Worm (Caenorhabditis elegans): ENCODE results near the gene F54F2.7.

The F54F2.7 gene

DNA sequence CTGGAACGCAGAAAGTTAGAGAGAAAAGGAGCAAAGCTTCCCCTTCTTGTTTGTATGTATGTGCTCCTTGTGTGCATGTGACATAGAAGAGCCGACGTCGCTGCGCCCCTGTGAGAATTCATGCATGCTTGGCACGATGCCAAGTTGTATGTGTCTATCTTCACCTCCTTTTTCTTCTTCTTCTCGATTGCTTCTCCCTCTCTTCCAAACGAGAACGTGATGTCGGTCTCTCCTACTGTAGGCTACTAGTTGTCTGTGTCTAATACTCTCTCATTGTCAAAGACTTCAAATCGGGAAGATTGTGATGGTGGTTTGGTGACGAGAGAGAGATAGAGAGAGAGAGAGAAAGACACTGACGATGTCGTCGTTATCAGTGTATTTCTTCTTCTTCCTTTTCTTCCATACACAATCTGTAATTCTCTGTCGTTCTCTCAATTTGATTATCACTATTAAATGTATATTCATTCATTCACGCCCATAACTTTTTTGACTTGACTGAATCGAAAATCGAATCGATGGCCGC is 9.9 kb downstream of the F54F2.7 start (continued):
- TF ChIP-seq unc-55 (GFP tag; optimal IDR thresholded peaks at IDR 0.05) (peak; percentile 60), sox-4 (tag; optimal IDR thresholded peaks at IDR 0.05) (no peak), eyg-1 (tag; optimal IDR thresholded peaks at IDR 0.05) (no peak), pax-1 (tag; optimal IDR thresholded peaks at IDR 0.05) (no peak), hlh-8 (tag; optimal IDR thresholded peaks at IDR 0.05) (no peak), nhr-11 (tag; optimal IDR thresholded peaks at IDR 0.05) (no peak), F13H6.1 (tag; optimal IDR thresholded peaks at IDR 0.05) (no peak), pqm-1 (tag; optimal IDR thresholded peaks at IDR 0.05) (no peak), tbx-2 (tag; optimal IDR thresholded peaks at IDR 0.05) (peak; percentile 23), ama-1 (optimal IDR thresholded peaks at IDR 0.05) (no peak), elt-4 (tag; optimal IDR thresholded peaks at IDR 0.05) (no peak), madf-2 (tag; optimal IDR thresholded peaks at IDR 0.05) (no peak), hlh-30 (tag; optimal IDR thresholded peaks at IDR 0.05; ENCODE audit: insufficient read depth) (peak; percentile 19), ceh-19 (GFP tag; optimal IDR thresholded peaks at IDR 0.05) (no peak), hlh-13 (GFP tag; optimal IDR thresholded peaks at IDR 0.05) (no peak), rnt-1 (tag; optimal IDR thresholded peaks at IDR 0.05) (no peak), unc-86 (tag; optimal IDR thresholded peaks at IDR 0.05) (no peak)

DNA sequence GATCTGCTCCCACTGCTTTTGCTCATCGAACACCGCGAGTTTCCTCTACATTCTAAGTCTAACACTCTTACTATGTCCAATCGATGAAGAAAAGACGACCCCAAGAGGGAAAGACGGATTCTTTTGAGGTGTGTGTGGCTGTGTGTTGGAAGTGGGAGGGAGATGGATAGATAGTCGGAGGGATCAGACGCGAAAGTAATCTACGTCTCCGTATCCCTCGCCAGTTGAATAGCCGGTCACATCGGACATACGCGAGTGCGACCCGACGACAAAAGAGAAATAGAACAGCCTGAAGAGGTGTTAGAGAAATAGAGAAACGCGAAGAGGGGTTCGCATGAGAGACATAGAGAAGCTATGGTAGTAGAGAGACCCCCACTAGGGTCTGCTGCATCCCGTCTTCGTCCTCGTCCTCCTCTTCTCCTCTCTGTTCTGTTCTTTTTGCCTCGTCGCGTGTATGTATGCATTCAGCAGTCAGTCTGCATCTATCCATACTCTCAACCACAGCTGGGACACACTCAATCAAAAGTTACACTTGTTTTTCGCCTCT is 11.5 kb downstream of the F54F2.7 start:
- TF ChIP-seq tbx-2 (tag; optimal IDR thresholded peaks at IDR 0.05) = peak; percentile 95
- TF ChIP-seq ceh-14 (tag; optimal IDR thresholded peaks at IDR 0.05) = peak; percentile 75
- TF ChIP-seq ceh-18 (tag; optimal IDR thresholded peaks at IDR 0.05) = peak; percentile 90
- TF ChIP-seq pqm-1 (tag; optimal IDR thresholded peaks at IDR 0.05) = no peak
- TF ChIP-seq unc-86 (tag; optimal IDR thresholded peaks at IDR 0.05) = no peak
- TF ChIP-seq ets-4 (tag; optimal IDR thresholded peaks at IDR 0.05) = peak; percentile 25
- peak; percentile 3 for TF ChIP-seq lim-6 (tag; optimal IDR thresholded peaks at IDR 0.05)
- peak; percentile 80 for TF ChIP-seq hlh-30 (tag; optimal IDR thresholded peaks at IDR 0.05; ENCODE audit: insufficient read depth)
- TF ChIP-seq K09A11.1 (tag; optimal IDR thresholded peaks at IDR 0.05; ENCODE audit: insufficient read depth) = peak; percentile 33
- no peak for TF ChIP-seq unc-3 (GFP tag; conservative IDR thresholded peaks at IDR 0.05)
- peak; percentile 17 for TF ChIP-seq unc-3 (tag; optimal IDR thresholded peaks at IDR 0.05)
- peak; percentile 73 for TF ChIP-seq syd-9 (tag; optimal IDR thresholded peaks at IDR 0.05)
- peak; percentile 83 for TF ChIP-seq F13H6.1 (tag; optimal IDR thresholded peaks at IDR 0.05)
- peak; percentile 10 for TF ChIP-seq sdc-2 (tag; optimal IDR thresholded peaks at IDR 0.05)
- TF ChIP-seq ceh-34 (tag; optimal IDR thresholded peaks at IDR 0.05) = peak; percentile 93
- TF ChIP-seq unc-42 (tag; optimal IDR thresholded peaks at IDR 0.05) = peak; percentile 69
- TF ChIP-seq hlh-6 (tag; optimal IDR thresholded peaks at IDR 0.05) = peak; percentile 28
- TF ChIP-seq ceh-19 (GFP tag; optimal IDR thresholded peaks at IDR 0.05) = no peak
- peak; percentile 92 for TF ChIP-seq ceh-31 (tag; optimal IDR thresholded peaks at IDR 0.05)
- peak; percentile 6 for TF ChIP-seq dmd-4 (tag; optimal IDR thresholded peaks at IDR 0.05; ENCODE audit: borderline replicate concordance)
- TF ChIP-seq madf-2 (tag; optimal IDR thresholded peaks at IDR 0.05) = peak; percentile 9
- peak; percentile 96 for TF ChIP-seq nfya-1 (tag; optimal IDR thresholded peaks at IDR 0.05)
- TF ChIP-seq hlh-8 (tag; optimal IDR thresholded peaks at IDR 0.05) = peak; percentile 55
- TF ChIP-seq pros-1 (tag; optimal IDR thresholded peaks at IDR 0.05) = peak; percentile 93
- TF ChIP-seq ceh-48 (tag; optimal IDR thresholded peaks at IDR 0.05) = peak; percentile 67
- peak; percentile 17 for TF ChIP-seq tbx-7 (tag; optimal IDR thresholded peaks at IDR 0.05)
- peak; percentile 10 for TF ChIP-seq che-1 (tag; optimal IDR thresholded peaks at IDR 0.05)
- no peak for TF ChIP-seq pag-3 (tag; optimal IDR thresholded peaks at IDR 0.05; ENCODE audit: borderline replicate concordance)
- TF ChIP-seq ceh-30 (tag; optimal IDR thresholded peaks at IDR 0.05) = peak; percentile 60
- TF ChIP-seq ttx-3 (tag; optimal IDR thresholded peaks at IDR 0.05) = no peak
- no peak for TF ChIP-seq ceh-24 (tag; optimal IDR thresholded peaks at IDR 0.05)
- peak; percentile 91 for TF ChIP-seq unc-55 (GFP tag; optimal IDR thresholded peaks at IDR 0.05)
- TF ChIP-seq dve-1 (tag; optimal IDR thresholded peaks at IDR 0.05) = peak; percentile 90
- peak; percentile 60 for TF ChIP-seq C08G9.2 (tag; optimal IDR thresholded peaks at IDR 0.05)
- peak; percentile 17 for TF ChIP-seq elt-2 (tag; optimal IDR thresholded peaks at IDR 0.05)
- peak; percentile 87 for TF ChIP-seq ref-2 (tag; optimal IDR thresholded peaks at IDR 0.05)
- TF ChIP-seq T23F11.4 (GFP tag; optimal IDR thresholded peaks at IDR 0.05) = no peak
- peak; percentile 75 for TF ChIP-seq sox-2 (GFP tag; IDR thresholded peaks at IDR 0.05)
- no peak for TF ChIP-seq mec-3 (tag; optimal IDR thresholded peaks at IDR 0.05; ENCODE audit: borderline replicate concordance)
- no peak for TF ChIP-seq hlh-15 (tag; optimal IDR thresholded peaks at IDR 0.05)
- TF ChIP-seq ceh-22 (tag; optimal IDR thresholded peaks at IDR 0.05) = no peak
- no peak for TF ChIP-seq zip-5 (tag; optimal IDR thresholded peaks at IDR 0.05)
